Worm (Caenorhabditis elegans): ENCODE measurements around the gene atrn-1.

The atrn-1 gene

ce11 chrX:14746948-14747347 lies 35.6 kb downstream of the atrn-1 start, which contains the start of gene C05G5.2 (continued):
- TF ChIP-seq vab-15 (tag; optimal IDR thresholded peaks at IDR 0.05) (peak; percentile 61), C34B4.2 (tag; optimal IDR thresholded peaks at IDR 0.05) (no peak)

- no peak for TF ChIP-seq ceh-82 (tag; optimal IDR thresholded peaks at IDR 0.05)
- peak; percentile 40 for TF ChIP-seq fkh-8 (tag; optimal IDR thresholded peaks at IDR 0.05)
- TF ChIP-seq fos-1 (tag; optimal IDR thresholded peaks at IDR 0.05): no peak
- TF ChIP-seq lin-39 (tag; optimal IDR thresholded peaks at IDR 0.05): no peak
- no peak for TF ChIP-seq ceh-90 (tag; optimal IDR thresholded peaks at IDR 0.05)
- peak; percentile 29 for TF ChIP-seq dsc-1 (tag; optimal IDR thresholded peaks at IDR 0.05)
- no peak for TF ChIP-seq sup-37 (GFP tag; optimal IDR thresholded peaks at IDR 0.05)
- TF ChIP-seq unc-98 (GFP tag; IDR thresholded peaks at IDR 0.05): no peak
- TF ChIP-seq ztf-4 (tag; optimal IDR thresholded peaks at IDR 0.05): no peak
- no peak for TF ChIP-seq dpl-1 (GFP tag; optimal IDR thresholded peaks at IDR 0.05)
- TF ChIP-seq grh-1 (GFP tag; IDR thresholded peaks at IDR 0.05): no peak
- no peak for TF ChIP-seq unc-30 (tag; optimal IDR thresholded peaks at IDR 0.05)
These were observed 40.5 kb downstream of the atrn-1 start, which contains the start of gene C05G5.3 for ce11 chrX:14751911-14752310. TSS of gene C05G5.3 (minus strand) at chrX:14752011.

- no peak for TF ChIP-seq grh-1 (GFP tag; IDR thresholded peaks at IDR 0.05)
- peak; percentile 40 for TF ChIP-seq irx-1 (tag; optimal IDR thresholded peaks at IDR 0.05)
- TF ChIP-seq blmp-1 (tag; optimal IDR thresholded peaks at IDR 0.05): peak; percentile 60
- peak; percentile 67 for TF ChIP-seq dsc-1 (tag; optimal IDR thresholded peaks at IDR 0.05)
- no peak for TF ChIP-seq hlh-17 (GFP tag; optimal IDR thresholded peaks at IDR 0.05; ENCODE audit: borderline replicate concordance)
- TF ChIP-seq isw-1 (GFP tag; IDR thresholded peaks at IDR 0.05): peak; percentile 35
- TF ChIP-seq nhr-47 (tag; optimal IDR thresholded peaks at IDR 0.05): peak; percentile 77
- peak; percentile 85 for TF ChIP-seq nhr-20 (tag; optimal IDR thresholded peaks at IDR 0.05)
- peak; percentile 46 for TF ChIP-seq fkh-10 (GFP tag; optimal IDR thresholded peaks at IDR 0.05)
- TF ChIP-seq lin-15B (tag; optimal IDR thresholded peaks at IDR 0.05): peak; percentile 28
- peak; percentile 43 for TF ChIP-seq lin-13 (GFP tag; optimal IDR thresholded peaks at IDR 0.05)
- peak; percentile 32 for TF ChIP-seq sup-37 (GFP tag; optimal IDR thresholded peaks at IDR 0.05)
- TF ChIP-seq ceh-82 (tag; optimal IDR thresholded peaks at IDR 0.05): peak; percentile 62 to 94 (median 69)
- peak; percentile 31 for TF ChIP-seq ceh-8 (GFP tag; optimal IDR thresholded peaks at IDR 0.05)
- no peak for TF ChIP-seq unc-62 (GFP tag; optimal IDR thresholded peaks at IDR 0.05)
- peak; percentile 42 for TF ChIP-seq mef-2 (tag; optimal IDR thresholded peaks at IDR 0.05)
- TF ChIP-seq ets-5 (GFP tag; IDR thresholded peaks at IDR 0.05): no peak
- TF ChIP-seq tlp-1 (tag; optimal IDR thresholded peaks at IDR 0.05): no peak
- TF ChIP-seq pax-3 (tag; optimal IDR thresholded peaks at IDR 0.05): peak; percentile 24
- no peak for TF ChIP-seq ama-1 (optimal IDR thresholded peaks at IDR 0.05)
- no peak for TF ChIP-seq sox-4 (tag; optimal IDR thresholded peaks at IDR 0.05)
- TF ChIP-seq efl-3 (GFP tag; optimal IDR thresholded peaks at IDR 0.05): no peak
- TF ChIP-seq nhr-12 (tag; optimal IDR thresholded peaks at IDR 0.05): no peak
- peak; percentile 71 for TF ChIP-seq jun-1 (tag; optimal IDR thresholded peaks at IDR 0.05)
- no peak for TF ChIP-seq ceh-90 (tag; optimal IDR thresholded peaks at IDR 0.05)
- TF ChIP-seq F16B12.6 (tag; optimal IDR thresholded peaks at IDR 0.05): peak; percentile 52
- TF ChIP-seq nhr-77 (tag; optimal IDR thresholded peaks at IDR 0.05): peak; percentile 89
- TF ChIP-seq pag-3 (tag; optimal IDR thresholded peaks at IDR 0.05; ENCODE audit: borderline replicate concordance, insufficient read depth): peak; percentile 42
- TF ChIP-seq nhr-71 (tag; optimal IDR thresholded peaks at IDR 0.05): peak; percentile 90
- TF ChIP-seq fkh-8 (tag; optimal IDR thresholded peaks at IDR 0.05): peak; percentile 75
- TF ChIP-seq rnt-1 (tag; optimal IDR thresholded peaks at IDR 0.05): peak; percentile 81
- peak; percentile 67 for TF ChIP-seq fos-1 (tag; optimal IDR thresholded peaks at IDR 0.05)
- no peak for TF ChIP-seq pqm-1 (tag; optimal IDR thresholded peaks at IDR 0.05)
- TF ChIP-seq nhr-85 (tag): peak; percentile 87
- TF ChIP-seq skn-1 (tag; optimal IDR thresholded peaks at IDR 0.05): peak; percentile 55
- no peak for TF ChIP-seq unc-98 (GFP tag; IDR thresholded peaks at IDR 0.05)
- peak; percentile 69 for TF ChIP-seq snpc-4 (tag; optimal IDR thresholded peaks at IDR 0.05)
- TF ChIP-seq nhr-237 (tag; optimal IDR thresholded peaks at IDR 0.05): peak; percentile 68
- peak; percentile 36 for TF ChIP-seq egl-13 (tag; optimal IDR thresholded peaks at IDR 0.05)
- TF ChIP-seq ces-1 (GFP tag; optimal IDR thresholded peaks at IDR 0.05): no peak
- TF ChIP-seq ceh-63 (GFP tag; optimal IDR thresholded peaks at IDR 0.05): no peak
- peak; percentile 54 for TF ChIP-seq elt-2 (tag; optimal IDR thresholded peaks at IDR 0.05)
These were observed 42.2 kb downstream of the atrn-1 start, which contains the start of gene sucl-1 for ce11 chrX:14753514-14754076. TSS of gene sucl-1 (plus strand) at chrX:14754026.

Measured in whole organism, L1 larva.